Worm (Caenorhabditis elegans) whole organism, L4/young adult: Measurements from ENCODE around the gene F15A8.1.

Experiments
- W03F9.2 ChIP-seq: fragments of 150-350 bp; optimal IDR thresholded peaks from 2 replicates; lab custom pipeline; 2014; ENCODE audit warnings: missing biosample characterization, missing genetic modification characterization
- dao-5 ChIP-seq: sonication (generic microtip); optimal IDR thresholded peaks from 2 replicates; lab custom pipeline; 2016; ENCODE audit warnings: missing genotype, missing genetic modification characterization, moderate library complexity, missing compliant biosample characterization

DNA sequence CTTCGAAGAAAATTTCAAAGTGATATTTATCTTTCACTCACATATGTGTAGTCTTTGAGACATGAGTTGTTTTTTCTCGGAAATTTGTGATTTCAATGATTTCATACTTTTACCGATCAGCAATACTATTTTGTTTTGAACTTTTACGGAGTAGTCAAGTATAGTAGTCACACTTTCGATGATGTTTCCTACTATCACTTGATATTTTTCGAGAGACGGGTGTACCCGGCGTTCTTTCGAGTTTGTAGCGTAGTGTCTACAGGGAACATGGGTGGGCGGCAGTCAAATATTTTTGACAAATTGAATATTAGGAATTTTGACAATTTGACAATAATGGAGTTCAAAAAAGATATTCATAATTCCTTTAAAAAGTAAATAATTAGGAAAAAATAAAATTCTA, 1.9 kb upstream of the F15A8.1 start:
- TF ChIP-seq dao-5 (tag; lab: Kevin White, UChicago) (no peak), W03F9.2 (tag; lab: Kevin White, UChicago) (no peak)
